Worm (Caenorhabditis elegans) whole organism, L1 larva: ENCODE measurements around the gene K10D11.4.

Source experiments
- ama-1 ChIP-seq: fragments of 150-350 bp; optimal IDR thresholded peaks from 2 replicates; lab custom pipeline; 2014
- ceh-90 ChIP-seq: sonication (generic microtip); optimal IDR thresholded peaks from 2 replicates; lab custom pipeline; 2016; ENCODE audit warnings: missing genetic modification characterization, missing compliant biosample characterization
- hlh-4 ChIP-seq: sonication (generic microtip); optimal IDR thresholded peaks from 2 replicates; lab custom pipeline; 2016; ENCODE audit warnings: mild to moderate bottlenecking, missing genetic modification characterization, missing compliant biosample characterization
- lin-13 ChIP-seq: fragments of 150-350 bp; optimal IDR thresholded peaks from 2 replicates; lab custom pipeline; 2014; ENCODE audit warnings: missing biosample characterization, missing genetic modification reagents, missing genetic modification characterization
- nhr-11 ChIP-seq: fragments of 150-350 bp; optimal IDR thresholded peaks from 2 replicates; lab custom pipeline; 2014; ENCODE audit warnings: missing biosample characterization, missing genetic modification characterization
- nhr-12 ChIP-seq: sonication (generic microtip); optimal IDR thresholded peaks from 2 replicates; lab custom pipeline; 2017; ENCODE audit warnings: missing biosample characterization, missing genetic modification characterization
- rnt-1 ChIP-seq: sonication (generic microtip); optimal IDR thresholded peaks from 2 replicates; lab custom pipeline; 2016; ENCODE audit warnings: mild to moderate bottlenecking, missing genetic modification characterization, moderate library complexity, missing compliant biosample characterization
- snpc-4 ChIP-seq: fragments of 150-350 bp; optimal IDR thresholded peaks from 2 replicates; lab custom pipeline; 2014; ENCODE audit warnings: missing biosample characterization, missing genetic modification characterization

ce11 chrIV:13021006-13021405, 26.7 kb upstream of the K10D11.4 start:
- TF ChIP-seq nhr-12 (tag; lab: Kevin White, UChicago) = no peak
- no peak for TF ChIP-seq snpc-4 (tag; lab: Kevin White, UChicago)
- no peak for TF ChIP-seq rnt-1 (tag; lab: Kevin White, UChicago)
- TF ChIP-seq hlh-4 = no peak
- no peak for TF ChIP-seq ama-1
- no peak for TF ChIP-seq lin-13
- no peak for TF ChIP-seq nhr-11
- TF ChIP-seq ceh-90 = no peak
